Worm (Caenorhabditis elegans): Measurements from ENCODE around the gene D1005.4.

Gene D1005.4

DNA sequence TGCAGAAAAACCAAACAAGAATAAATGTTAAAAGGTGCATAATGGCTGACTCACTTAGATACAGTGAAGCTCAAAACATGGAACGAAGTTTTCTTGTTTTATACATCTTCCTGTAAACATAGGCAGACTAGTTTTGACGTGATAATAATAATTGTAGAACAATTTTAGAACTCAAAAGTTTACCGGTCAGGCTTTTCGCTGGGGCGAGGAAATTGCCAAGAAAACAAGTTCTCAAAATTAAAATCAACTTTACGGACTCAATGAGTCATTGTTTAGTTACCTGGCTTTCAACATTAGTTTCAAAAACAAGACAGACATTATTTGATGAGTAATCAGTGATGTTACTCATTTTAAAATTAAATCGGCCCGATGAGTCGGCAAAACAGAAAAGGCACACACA lies 12.7 kb downstream of the D1005.4 start, which contains the start of gene D1005.5:
TSS of gene D1005.5 (minus strand) at position 101 of the 400 bp plus-strand sequence.
- no peak for TF ChIP-seq zag-1 (tag; optimal IDR thresholded peaks at IDR 0.05)
- TF ChIP-seq elt-1 (tag; optimal IDR thresholded peaks at IDR 0.05), result no peak

DNA sequence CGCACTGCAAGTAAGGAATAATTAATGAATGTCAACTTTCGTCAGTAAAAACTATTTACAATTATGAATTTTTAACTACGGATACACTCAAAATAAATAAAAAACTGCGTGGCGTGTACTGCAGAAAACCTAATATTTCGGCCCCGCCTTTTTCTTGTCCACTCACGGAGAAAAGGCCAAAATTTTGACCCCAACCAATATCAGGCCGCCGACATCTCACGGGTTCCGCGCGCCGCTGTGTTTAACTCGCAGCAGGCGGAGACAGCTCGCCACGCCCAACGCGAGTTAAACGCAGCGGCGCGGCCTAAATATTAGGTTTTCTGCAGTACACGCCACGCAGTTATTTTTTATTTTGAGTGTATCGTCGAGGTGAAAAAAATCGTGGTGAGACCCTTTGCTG lies 14.4 kb downstream of the D1005.4 start:
- TF ChIP-seq snpc-4 (tag; optimal IDR thresholded peaks at IDR 0.05), result peak; percentile 10
- TF ChIP-seq ztf-4 (tag; optimal IDR thresholded peaks at IDR 0.05), result no peak

DNA sequence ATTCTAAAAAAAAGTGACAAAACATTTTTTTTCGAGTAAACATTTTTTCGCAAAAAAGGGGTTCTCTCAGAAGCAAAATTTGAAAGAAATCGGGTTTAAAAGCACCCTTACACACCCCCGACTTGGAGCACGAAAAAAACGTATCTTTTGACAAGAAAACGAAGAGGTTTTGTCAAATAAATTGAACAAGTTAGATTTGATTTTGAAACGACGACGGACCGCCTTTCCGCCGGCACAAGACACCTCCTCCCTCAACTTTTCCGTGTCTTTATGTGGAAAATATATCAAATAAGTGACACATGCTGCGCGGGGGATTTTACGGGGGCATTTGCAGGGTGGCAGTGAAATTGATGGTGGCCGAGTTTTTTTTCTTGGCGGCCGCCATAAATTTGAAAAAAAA lies 17.6 kb downstream of the D1005.4 start:
- TF ChIP-seq ztf-11 (tag; optimal IDR thresholded peaks at IDR 0.05) (no peak), fkh-10 (GFP tag; optimal IDR thresholded peaks at IDR 0.05) (peak; percentile 79), lsy-12 (tag; optimal IDR thresholded peaks at IDR 0.05) (no peak), snpc-4 (tag; optimal IDR thresholded peaks at IDR 0.05) (no peak)

DNA sequence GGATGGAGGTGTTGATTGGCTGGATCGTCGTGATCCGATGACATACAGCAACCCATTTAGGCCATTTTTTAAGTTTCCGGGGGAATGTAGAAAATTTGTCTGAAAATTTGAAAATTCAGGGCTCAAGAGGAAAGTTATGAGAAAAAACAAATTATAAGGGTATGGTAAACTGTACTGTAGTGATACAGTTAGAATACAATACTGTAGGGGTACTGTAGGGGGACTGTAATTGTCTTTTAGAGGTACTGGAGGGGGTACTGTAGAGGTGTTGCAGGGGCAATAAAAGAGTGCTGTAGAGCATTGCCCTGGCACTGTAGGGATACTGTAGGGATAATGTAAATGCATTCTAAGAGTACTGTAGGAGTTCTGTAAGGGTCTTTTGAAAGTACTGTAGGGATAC lies 20.9 kb downstream of the D1005.4 start, which contains the start of gene D1005.6:
TSS of gene D1005.6 (minus strand) at position 101 of the 400 bp plus-strand sequence.
- no peak for TF ChIP-seq elt-2 (tag; optimal IDR thresholded peaks at IDR 0.05)
- no peak for TF ChIP-seq zag-1 (tag; optimal IDR thresholded peaks at IDR 0.05)
- no peak for TF ChIP-seq egl-5 (tag; optimal IDR thresholded peaks at IDR 0.05)

DNA sequence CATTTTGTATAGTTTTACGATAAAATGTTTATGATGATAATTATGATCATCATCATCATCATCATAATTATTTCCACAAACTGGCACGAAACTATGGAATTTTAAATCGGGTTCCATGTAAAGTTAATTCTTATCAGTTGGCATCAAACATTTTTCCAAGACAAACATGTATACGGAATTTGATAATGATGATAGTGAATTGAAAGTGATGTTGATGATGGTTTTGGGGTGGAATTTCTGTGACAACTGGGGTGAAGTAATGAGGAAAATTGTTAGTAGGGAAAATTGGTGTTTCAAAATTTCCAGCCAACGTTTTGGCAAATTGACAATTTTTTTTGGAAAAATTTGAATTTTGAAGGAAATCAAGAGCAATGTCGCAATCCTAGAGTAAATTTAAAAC lies 25.9 kb downstream of the D1005.4 start:
- TF ChIP-seq egl-27 (tag; optimal IDR thresholded peaks at IDR 0.05) (no peak), ztf-11 (tag; optimal IDR thresholded peaks at IDR 0.05) (no peak), ceh-9 (tag; optimal IDR thresholded peaks at IDR 0.05) (no peak), ceh-82 (tag; optimal IDR thresholded peaks at IDR 0.05) (no peak), pqm-1 (tag; optimal IDR thresholded peaks at IDR 0.05) (no peak), nhr-77 (tag; optimal IDR thresholded peaks at IDR 0.05) (no peak), aly-2 (tag; optimal IDR thresholded peaks at IDR 0.05) (no peak), lin-15B (tag; optimal IDR thresholded peaks at IDR 0.05) (no peak), elt-2 (tag; optimal IDR thresholded peaks at IDR 0.05) (no peak), nhr-25 (tag; optimal IDR thresholded peaks at IDR 0.05) (no peak), R02D3.7 (tag; optimal IDR thresholded peaks at IDR 0.05) (no peak), nhr-11 (tag; optimal IDR thresholded peaks at IDR 0.05) (no peak), nhr-67 (tag; optimal IDR thresholded peaks at IDR 0.05) (no peak), nhr-12 (tag; optimal IDR thresholded peaks at IDR 0.05) (no peak), skn-1 (tag; optimal IDR thresholded peaks at IDR 0.05) (no peak), pha-4 (tag; optimal IDR thresholded peaks at IDR 0.05) (no peak), ztf-4 (tag; optimal IDR thresholded peaks at IDR 0.05) (no peak), nfya-1 (tag; optimal IDR thresholded peaks at IDR 0.05; ENCODE audit: insufficient read depth) (no peak)

DNA sequence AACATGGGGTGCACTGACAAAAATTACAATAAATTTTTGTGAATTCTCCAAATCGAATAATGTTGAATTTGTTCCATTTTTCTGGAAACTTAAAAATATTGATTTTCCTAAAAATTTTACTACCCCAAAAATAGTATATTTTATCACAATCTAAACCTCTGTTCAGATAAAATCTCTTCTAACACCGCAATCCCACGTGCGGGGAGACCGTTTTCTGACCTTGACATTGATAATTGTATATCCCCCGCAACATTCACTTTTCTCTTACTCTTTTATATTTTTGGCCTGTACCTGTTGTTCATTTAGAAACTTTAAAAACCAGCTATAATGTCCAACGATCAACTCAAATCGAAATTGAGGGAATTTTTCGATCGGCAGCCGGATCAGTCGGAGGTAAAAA lies 26.8 kb downstream of the D1005.4 start, which contains the start of gene D1005.2:
TSS of gene D1005.2 (plus strand) at position 230 of the 400 bp plus-strand sequence.
- TF ChIP-seq lin-39 (tag; optimal IDR thresholded peaks at IDR 0.05) (no peak), elt-3 (tag; optimal IDR thresholded peaks at IDR 0.05) (no peak), unc-39 (tag; optimal IDR thresholded peaks at IDR 0.05) (no peak), nhr-25 (tag; optimal IDR thresholded peaks at IDR 0.05) (peak; percentile 41), unc-62 (GFP tag; optimal IDR thresholded peaks at IDR 0.05) (no peak), nhr-28 (tag; optimal IDR thresholded peaks at IDR 0.05) (no peak), mdl-1 (tag; optimal IDR thresholded peaks at IDR 0.05) (no peak), ceh-28 (tag; optimal IDR thresholded peaks at IDR 0.05) (no peak), ztf-4 (tag; optimal IDR thresholded peaks at IDR 0.05) (no peak), nhr-23 (tag; optimal IDR thresholded peaks at IDR 0.05) (peak; percentile 63), nhr-11 (tag; optimal IDR thresholded peaks at IDR 0.05) (no peak)
